ENCODE assay signal across 1 fruit fly cellular context in the genomic region with DNA sequence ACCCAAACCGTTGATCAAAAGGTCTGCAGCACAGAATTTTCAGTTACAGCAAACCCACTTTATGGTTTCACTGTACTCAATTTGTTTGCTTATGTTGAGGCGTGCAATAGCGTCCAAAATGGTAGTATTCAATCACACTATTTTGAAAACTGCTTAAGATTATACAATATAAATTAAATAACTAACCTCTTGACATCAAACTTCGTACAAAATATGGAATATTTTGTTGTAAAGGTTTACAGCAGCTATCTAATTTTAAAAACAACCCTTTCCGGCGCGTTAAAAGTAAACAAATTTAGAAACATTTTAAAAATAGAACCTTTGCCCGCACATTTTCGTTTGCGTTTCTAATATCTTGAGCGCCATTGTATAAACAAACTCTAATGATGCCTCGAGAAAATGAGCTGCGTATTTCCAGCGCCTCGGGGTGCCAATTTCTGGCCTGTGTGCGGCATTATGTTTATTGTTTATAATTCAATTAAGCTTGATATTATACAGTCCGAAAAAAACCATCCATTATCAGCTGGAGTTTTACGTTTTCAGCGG.
TF ChIP-seq lines count a peak whose summit lies in the region.

No protein-coding gene starts in this region.

TF ChIP-seq in whole organism, embryonic, 481 proteins besides CTCF, POLR2A, EP300 and RAD21 (continued from another document and continues in another):
- no peak for TF ChIP-seq D19A (tag; optimal IDR thresholded peaks at IDR 0.05; lab: Kevin White, UChicago)
- peak; percentile 34 for TF ChIP-seq unpg (GFP tag; optimal IDR thresholded peaks at IDR 0.05; lab: Kevin White, UChicago)
- TF ChIP-seq so (GFP tag; IDR thresholded peaks at IDR 0.05; lab: Robert Waterston, UW), result no peak
- no peak for TF ChIP-seq CG18599 (GFP tag; optimal IDR thresholded peaks at IDR 0.05; lab: Kevin White, UChicago)
- TF ChIP-seq CG16813 (GFP tag; IDR thresholded peaks at IDR 0.05; lab: Robert Waterston, UW; ENCODE audit: partially characterized antibody), result no peak
- TF ChIP-seq H2.0 (GFP tag; IDR thresholded peaks at IDR 0.05; lab: Robert Waterston, UW), result no peak
- no peak for TF ChIP-seq al (GFP tag; IDR thresholded peaks at IDR 0.05; lab: Robert Waterston, UW)
- no peak for TF ChIP-seq pnt (GFP tag; optimal IDR thresholded peaks at IDR 0.05; lab: Kevin White, UChicago)
- TF ChIP-seq CG7786 (GFP tag; optimal IDR thresholded peaks at IDR 0.05; lab: Kevin White, UChicago), result no peak
- TF ChIP-seq dmrt11E (tag; optimal IDR thresholded peaks at IDR 0.05; lab: Kevin White, UChicago), result no peak
- no peak for TF ChIP-seq CG11723 (GFP tag; optimal IDR thresholded peaks at IDR 0.05; lab: Kevin White, UChicago)
- peak; percentile 68 for TF ChIP-seq CG31441 (GFP tag; IDR thresholded peaks at IDR 0.05; lab: Robert Waterston, UW)
- TF ChIP-seq Hey (tag; optimal IDR thresholded peaks at IDR 0.05; lab: Kevin White, UChicago), result no peak
- peak; percentile 5 for TF ChIP-seq Nf-YC (tag; optimal IDR thresholded peaks at IDR 0.05; lab: Kevin White, UChicago)
- no peak for TF ChIP-seq CG18764 (GFP tag; optimal IDR thresholded peaks at IDR 0.05; lab: Kevin White, UChicago)
- TF ChIP-seq CG7928 (GFP tag; optimal IDR thresholded peaks at IDR 0.05; lab: Kevin White, UChicago), result no peak
- TF ChIP-seq CG30020 (tag; optimal IDR thresholded peaks at IDR 0.05; lab: Kevin White, UChicago), result no peak
- no peak for TF ChIP-seq CG34376 (GFP tag; optimal IDR thresholded peaks at IDR 0.05; lab: Kevin White, UChicago)
- TF ChIP-seq ewg (GFP tag; optimal IDR thresholded peaks at IDR 0.05; lab: Kevin White, UChicago), result no peak
- TF ChIP-seq CG13624 (GFP tag; optimal IDR thresholded peaks at IDR 0.05; lab: Kevin White, UChicago), result no peak
- TF ChIP-seq klu (GFP tag; IDR thresholded peaks at IDR 0.05; lab: Robert Waterston, UW), result no peak
- TF ChIP-seq CG7372 (GFP tag; IDR thresholded peaks at IDR 0.05; lab: Robert Waterston, UW), result no peak
- no peak for TF ChIP-seq prd (optimal IDR thresholded peaks at IDR 0.05; lab: Kevin White, UChicago)
- no peak for TF ChIP-seq prd (GFP tag; IDR thresholded peaks at IDR 0.05; lab: Robert Waterston, UW)
- TF ChIP-seq Lhr (GFP tag; optimal IDR thresholded peaks at IDR 0.05; lab: Kevin White, UChicago), result no peak
- TF ChIP-seq CG6813 (GFP tag; optimal IDR thresholded peaks at IDR 0.05; lab: Kevin White, UChicago), result no peak
- no peak for TF ChIP-seq ems (GFP tag; optimal IDR thresholded peaks at IDR 0.05; lab: Kevin White, UChicago)
- TF ChIP-seq Abd-B (GFP tag; optimal IDR thresholded peaks at IDR 0.05; lab: Kevin White, UChicago), result no peak
- no peak for TF ChIP-seq Bdp1 (GFP tag; optimal IDR thresholded peaks at IDR 0.05; lab: Kevin White, UChicago)
- no peak for TF ChIP-seq CG17328 (GFP tag; IDR thresholded peaks at IDR 0.05; lab: Robert Waterston, UW)
- no peak for TF ChIP-seq Hmx (GFP tag; optimal IDR thresholded peaks at IDR 0.05; lab: Kevin White, UChicago)
- TF ChIP-seq CG6175 (GFP tag; IDR thresholded peaks at IDR 0.05; lab: Robert Waterston, UW), result no peak
- no peak for TF ChIP-seq ro (GFP tag; IDR thresholded peaks at IDR 0.05; lab: Robert Waterston, UW)
- TF ChIP-seq peb (GFP tag; IDR thresholded peaks at IDR 0.05; lab: Robert Waterston, UW), result no peak
- no peak for TF ChIP-seq Elba2 (GFP tag; optimal IDR thresholded peaks at IDR 0.05; lab: Kevin White, UChicago)
- no peak for TF ChIP-seq salm (tag; optimal IDR thresholded peaks at IDR 0.05; lab: Kevin White, UChicago)
- TF ChIP-seq sisA (GFP tag; IDR thresholded peaks at IDR 0.05; lab: Robert Waterston, UW), result no peak
- no peak for TF ChIP-seq stwl (tag; optimal IDR thresholded peaks at IDR 0.05; lab: Kevin White, UChicago)
- TF ChIP-seq CG11398 (GFP tag; optimal IDR thresholded peaks at IDR 0.05; lab: Kevin White, UChicago), result no peak
- TF ChIP-seq ind (GFP tag; optimal IDR thresholded peaks at IDR 0.05; lab: Kevin White, UChicago), result no peak
- TF ChIP-seq CG30431 (GFP tag; optimal IDR thresholded peaks at IDR 0.05; lab: Kevin White, UChicago), result no peak
- TF ChIP-seq CG4730 (GFP tag; IDR thresholded peaks at IDR 0.05; lab: Robert Waterston, UW), result no peak
- TF ChIP-seq Taf1 (GFP tag; IDR thresholded peaks at IDR 0.05; lab: Robert Waterston, UW), result no peak
- no peak for TF ChIP-seq Asciz (GFP tag; optimal IDR thresholded peaks at IDR 0.05; lab: Kevin White, UChicago)
- no peak for TF ChIP-seq CG12104 (GFP tag; optimal IDR thresholded peaks at IDR 0.05; lab: Kevin White, UChicago)
- TF ChIP-seq yki (optimal IDR thresholded peaks at IDR 0.05; lab: Kevin White, UChicago), result no peak
- TF ChIP-seq dysf (GFP tag; IDR thresholded peaks at IDR 0.05; lab: Robert Waterston, UW), result no peak
- TF ChIP-seq Meics (GFP tag; optimal IDR thresholded peaks at IDR 0.05; lab: Kevin White, UChicago), result peak; percentile 23
- no peak for TF ChIP-seq emc (GFP tag; optimal IDR thresholded peaks at IDR 0.05; lab: Kevin White, UChicago)
- TF ChIP-seq CG2129 (GFP tag; IDR thresholded peaks at IDR 0.05; lab: Robert Waterston, UW; ENCODE audit: partially characterized antibody), result no peak
- peak; percentile 26; the same call in 1 of the 2 replicates for TF ChIP-seq ara (GFP tag; IDR thresholded peaks at IDR 0.05; lab: Robert Waterston, UW)
- TF ChIP-seq CG8944 (GFP tag; optimal IDR thresholded peaks at IDR 0.05; lab: Kevin White, UChicago), result no peak
- TF ChIP-seq vvl (GFP tag; IDR thresholded peaks at IDR 0.05; lab: Robert Waterston, UW), result no peak
- TF ChIP-seq zfh1 (GFP tag; IDR thresholded peaks at IDR 0.05; lab: Robert Waterston, UW), result no peak; the same call in 2 of the 3 replicates
- no peak for TF ChIP-seq Dip3 (GFP tag; optimal IDR thresholded peaks at IDR 0.05; lab: Kevin White, UChicago)
- peak; percentile 6 for TF ChIP-seq CG30403 (GFP tag; optimal IDR thresholded peaks at IDR 0.05; lab: Kevin White, UChicago)
- TF ChIP-seq her (GFP tag; optimal IDR thresholded peaks at IDR 0.05; lab: Kevin White, UChicago), result no peak
- TF ChIP-seq pan (optimal IDR thresholded peaks at IDR 0.05; lab: Kevin White, UChicago), result no peak
- peak in 1 of 2 experiments; percentile 8 for TF ChIP-seq pan (GFP tag; optimal IDR thresholded peaks at IDR 0.05 in 1 of 2, IDR thresholded peaks at IDR 0.05 in 1 of 2)
- TF ChIP-seq ato (GFP tag; IDR thresholded peaks at IDR 0.05; lab: Robert Waterston, UW; ENCODE audit: partially characterized antibody), result no peak
- TF ChIP-seq Dbx (GFP tag; IDR thresholded peaks at IDR 0.05; lab: Robert Waterston, UW), result 0 out of 3 replicates have a peak, but pooled peaks have one; percentile 1
- TF ChIP-seq CG8388 (GFP tag; optimal IDR thresholded peaks at IDR 0.05; lab: Kevin White, UChicago), result no peak
- no peak for TF ChIP-seq Ets65A (GFP tag; lab: Kevin White, UChicago)
- no peak for TF ChIP-seq zen2 (GFP tag; IDR thresholded peaks at IDR 0.05; lab: Robert Waterston, UW; ENCODE audit: partially characterized antibody)
- TF ChIP-seq trem (tag; optimal IDR thresholded peaks at IDR 0.05; lab: Kevin White, UChicago), result no peak
- peak; percentile 1 for TF ChIP-seq CG5245 (GFP tag; optimal IDR thresholded peaks at IDR 0.05; lab: Kevin White, UChicago)
- no peak for TF ChIP-seq CkIIα-i1 (GFP tag; IDR thresholded peaks at IDR 0.05; lab: Robert Waterston, UW)
- TF ChIP-seq sens-2 (GFP tag; IDR thresholded peaks at IDR 0.05; lab: Robert Waterston, UW), result no peak
- TF ChIP-seq p53 (GFP tag; optimal IDR thresholded peaks at IDR 0.05; lab: Kevin White, UChicago), result no peak
- no peak for TF ChIP-seq tio (GFP tag; optimal IDR thresholded peaks at IDR 0.05; lab: Kevin White, UChicago)
- TF ChIP-seq CG3065 (GFP tag; optimal IDR thresholded peaks at IDR 0.05; lab: Kevin White, UChicago), result no peak
- TF ChIP-seq CG3995 (GFP tag; optimal IDR thresholded peaks at IDR 0.05; lab: Kevin White, UChicago), result no peak
- TF ChIP-seq Ets97D (GFP tag; optimal IDR thresholded peaks at IDR 0.05; lab: Kevin White, UChicago), result no peak
- TF ChIP-seq mirr (GFP tag; optimal IDR thresholded peaks at IDR 0.05; lab: Kevin White, UChicago), result no peak
- no peak for TF ChIP-seq CG34422 (GFP tag; IDR thresholded peaks at IDR 0.05; lab: Robert Waterston, UW)
- no peak for TF ChIP-seq CG10462 (GFP tag; optimal IDR thresholded peaks at IDR 0.05; lab: Kevin White, UChicago)
- no peak for TF ChIP-seq Hand (GFP tag; optimal IDR thresholded peaks at IDR 0.05; lab: Kevin White, UChicago)
- TF ChIP-seq stc (GFP tag; IDR thresholded peaks at IDR 0.05; lab: Robert Waterston, UW), result 0 out of 2 replicates have a peak, but pooled peaks have one; percentile 13
- peak; percentile 18 for TF ChIP-seq az2 (GFP tag; optimal IDR thresholded peaks at IDR 0.05; lab: Kevin White, UChicago)
- no peak for TF ChIP-seq CG3281 (GFP tag; optimal IDR thresholded peaks at IDR 0.05; lab: Kevin White, UChicago)
- no peak for TF ChIP-seq CG9876 (GFP tag; optimal IDR thresholded peaks at IDR 0.05; lab: Kevin White, UChicago)
- no peak for TF ChIP-seq gt (GFP tag; IDR thresholded peaks at IDR 0.05; lab: Robert Waterston, UW)
- no peak for TF ChIP-seq Adf1 (GFP tag; IDR thresholded peaks at IDR 0.05; lab: Robert Waterston, UW)
- no peak for TF ChIP-seq sd (tag; optimal IDR thresholded peaks at IDR 0.05; lab: Kevin White, UChicago)
- no peak for TF ChIP-seq CG18476 (GFP tag; optimal IDR thresholded peaks at IDR 0.05; lab: Kevin White, UChicago)
- no peak for TF ChIP-seq NC2α (GFP tag; optimal IDR thresholded peaks at IDR 0.05; lab: Kevin White, UChicago)
- no peak for TF ChIP-seq psq (GFP tag; optimal IDR thresholded peaks at IDR 0.05; lab: Kevin White, UChicago)
- no peak for TF ChIP-seq CG5180 (GFP tag; optimal IDR thresholded peaks at IDR 0.05; lab: Kevin White, UChicago)
- TF ChIP-seq vnd (GFP tag; IDR thresholded peaks at IDR 0.05; lab: Robert Waterston, UW; ENCODE audit: partially characterized antibody), result no peak
- no peak for TF ChIP-seq NK7.1 (GFP tag; optimal IDR thresholded peaks at IDR 0.05; lab: Kevin White, UChicago)
- no peak for TF ChIP-seq CG4707 (GFP tag; optimal IDR thresholded peaks at IDR 0.05; lab: Kevin White, UChicago)
- TF ChIP-seq gro (GFP tag; optimal IDR thresholded peaks at IDR 0.05; lab: Kevin White, UChicago), result no peak
- no peak for TF ChIP-seq CG32772 (GFP tag; IDR thresholded peaks at IDR 0.05; lab: Robert Waterston, UW)
- no peak for TF ChIP-seq CG13775 (GFP tag; optimal IDR thresholded peaks at IDR 0.05; lab: Kevin White, UChicago)
- no peak; the same call in 2 of the 3 replicates for TF ChIP-seq CG11093 (GFP tag; IDR thresholded peaks at IDR 0.05; lab: Robert Waterston, UW)
- TF ChIP-seq CG12942 (GFP tag; optimal IDR thresholded peaks at IDR 0.05; lab: Kevin White, UChicago), result no peak
- no peak for TF ChIP-seq dimm (GFP tag; IDR thresholded peaks at IDR 0.05; lab: Robert Waterston, UW)
- TF ChIP-seq nom (GFP tag; optimal IDR thresholded peaks at IDR 0.05; lab: Kevin White, UChicago), result no peak
- no peak for TF ChIP-seq CG43689 (GFP tag; IDR thresholded peaks at IDR 0.05; lab: Robert Waterston, UW)
- TF ChIP-seq CG12744 (GFP tag; optimal IDR thresholded peaks at IDR 0.05; lab: Kevin White, UChicago), result no peak
- TF ChIP-seq Ptx1 (GFP tag; IDR thresholded peaks at IDR 0.05; lab: Robert Waterston, UW), result no peak
- no peak for TF ChIP-seq Atf3 (GFP tag; optimal IDR thresholded peaks at IDR 0.05; lab: Kevin White, UChicago)
- no peak for TF ChIP-seq sima (GFP tag; optimal IDR thresholded peaks at IDR 0.05; lab: Kevin White, UChicago)
- peak in 1 of 2 experiments; percentile 27 for TF ChIP-seq Pdp1 (GFP tag; optimal IDR thresholded peaks at IDR 0.05; lab: Kevin White, UChicago)
- no peak for TF ChIP-seq CG11085 (GFP tag; IDR thresholded peaks at IDR 0.05; lab: Robert Waterston, UW)
- no peak for TF ChIP-seq B-H2 (GFP tag; optimal IDR thresholded peaks at IDR 0.05; lab: Kevin White, UChicago)
- TF ChIP-seq CG8765 (GFP tag; IDR thresholded peaks at IDR 0.05; lab: Robert Waterston, UW), result no peak
- TF ChIP-seq HLHmδ (GFP tag; optimal IDR thresholded peaks at IDR 0.05; lab: Kevin White, UChicago), result no peak
- TF ChIP-seq BEAF-32 (GFP tag; optimal IDR thresholded peaks at IDR 0.05; lab: Kevin White, UChicago), result no peak
- no peak for TF ChIP-seq hkb (optimal IDR thresholded peaks at IDR 0.05; lab: Kevin White, UChicago)
- 0 out of 2 replicates have a peak, but pooled peaks have one; percentile 6 for TF ChIP-seq hkb (GFP tag; IDR thresholded peaks at IDR 0.05; lab: Robert Waterston, UW)
- 0 out of 3 replicates have a peak, but pooled peaks have one; percentile 17 for TF ChIP-seq B-H1 (GFP tag; IDR thresholded peaks at IDR 0.05; lab: Robert Waterston, UW)
- no peak for TF ChIP-seq run (tag; optimal IDR thresholded peaks at IDR 0.05; lab: Kevin White, UChicago)
- no peak for TF ChIP-seq tx (GFP tag; optimal IDR thresholded peaks at IDR 0.05; lab: Kevin White, UChicago)
- no peak for TF ChIP-seq zf30C (GFP tag; optimal IDR thresholded peaks at IDR 0.05; lab: Kevin White, UChicago)
- TF ChIP-seq Vsx1 (GFP tag; optimal IDR thresholded peaks at IDR 0.05; lab: Kevin White, UChicago), result no peak
- no peak for TF ChIP-seq TFAM (GFP tag; optimal IDR thresholded peaks at IDR 0.05; lab: Kevin White, UChicago)
- TF ChIP-seq CG18619 (GFP tag; optimal IDR thresholded peaks at IDR 0.05; lab: Kevin White, UChicago), result no peak
- no peak for TF ChIP-seq CG3163 (GFP tag; optimal IDR thresholded peaks at IDR 0.05; lab: Kevin White, UChicago)
- no peak for TF ChIP-seq repo (GFP tag; optimal IDR thresholded peaks at IDR 0.05; lab: Kevin White, UChicago)
- TF ChIP-seq z (GFP tag; IDR thresholded peaks at IDR 0.05; lab: Robert Waterston, UW), result no peak
- TF ChIP-seq CG10274 (GFP tag; optimal IDR thresholded peaks at IDR 0.05; lab: Kevin White, UChicago), result no peak
- no peak for TF ChIP-seq CG33557 (GFP tag; optimal IDR thresholded peaks at IDR 0.05; lab: Kevin White, UChicago)
- TF ChIP-seq odd (GFP tag; optimal IDR thresholded peaks at IDR 0.05; lab: Kevin White, UChicago), result peak; percentile 20
- TF ChIP-seq CG17186 (GFP tag; optimal IDR thresholded peaks at IDR 0.05; lab: Kevin White, UChicago), result no peak
- TF ChIP-seq Hr51 (GFP tag; optimal IDR thresholded peaks at IDR 0.05; lab: Kevin White, UChicago), result peak in 1 of 2 experiments; percentile 3
- TF ChIP-seq CG6683 (GFP tag; optimal IDR thresholded peaks at IDR 0.05; lab: Kevin White, UChicago), result no peak
- no peak for TF ChIP-seq CG8281 (tag; optimal IDR thresholded peaks at IDR 0.05; lab: Kevin White, UChicago)
- no peak for TF ChIP-seq MTF-1 (GFP tag; optimal IDR thresholded peaks at IDR 0.05; lab: Kevin White, UChicago; ENCODE audit: borderline replicate concordance)
- 0 out of 3 replicates have a peak, but pooled peaks have one; percentile 5 for TF ChIP-seq row (GFP tag; IDR thresholded peaks at IDR 0.05; lab: Robert Waterston, UW)
- TF ChIP-seq Mes4 (GFP tag; optimal IDR thresholded peaks at IDR 0.05; lab: Kevin White, UChicago), result peak; percentile 25
